Worm (Caenorhabditis elegans): ENCODE data around the gene C01G6.9.

- no peak for TF ChIP-seq ceh-83 (GFP tag; optimal IDR thresholded peaks at IDR 0.05)
- no peak for TF ChIP-seq ces-1 (GFP tag; optimal IDR thresholded peaks at IDR 0.05)
- TF ChIP-seq mep-1 (tag; optimal IDR thresholded peaks at IDR 0.05) = no peak
- TF ChIP-seq lin-13 (tag; optimal IDR thresholded peaks at IDR 0.05) = no peak
- no peak for TF ChIP-seq ztf-11 (tag; optimal IDR thresholded peaks at IDR 0.05)
- TF ChIP-seq nhr-237 (tag; optimal IDR thresholded peaks at IDR 0.05) = no peak
- TF ChIP-seq unc-39 (tag; optimal IDR thresholded peaks at IDR 0.05) = no peak
- no peak for TF ChIP-seq drap-1 (GFP tag; optimal IDR thresholded peaks at IDR 0.05)
Measured at ce11 chrII:9275173-9275572, 20.4 kb downstream of the C01G6.9 start.

Data from whole organism, mixed stage, embryonic.